Fruit fly (Drosophila melanogaster) whole organism, wandering third instar larva: ENCODE data around the gene CG9281.

Experiments
- Abd-B ChIP-seq: fragments of >200 bp; optimal IDR thresholded peaks from 2 replicates; lab custom pipeline; 2017; ENCODE audit warnings: missing biosample characterization, missing genetic modification characterization
- CG32264 ChIP-seq: fragments of 200-800 bp; sonication (Bioruptor generic); optimal IDR thresholded peaks from 2 replicates; lab custom pipeline; 2016; ENCODE audit warnings: missing biosample characterization, missing genetic modification characterization
- CG9705 ChIP-seq: fragments of 200-800 bp; sonication (Bioruptor generic); optimal IDR thresholded peaks from 2 replicates; lab custom pipeline; 2018; ENCODE audit warnings: missing biosample characterization, mild to moderate bottlenecking, missing genetic modification characterization
- CrebA ChIP-seq: fragments of 200-800 bp; sonication (Bioruptor generic); optimal IDR thresholded peaks from 2 replicates; lab custom pipeline; 2016; ENCODE audit warnings: missing biosample characterization, mild to moderate bottlenecking, missing genetic modification characterization, borderline replicate concordance
- GATAd ChIP-seq: sonication (Bioruptor generic); optimal IDR thresholded peaks from 2 replicates; lab custom pipeline; 2016; ENCODE audit warnings: missing biosample characterization, missing genetic modification characterization
- HLH106 ChIP-seq: fragments of 200-800 bp; optimal IDR thresholded peaks from 3 replicates; lab custom pipeline; 2019; ENCODE audit warnings: missing biosample characterization, mild to moderate bottlenecking, missing genetic modification characterization, moderate library complexity
- Hr83 ChIP-seq: fragments of 200-300 bp; sonication (Bioruptor generic); optimal IDR thresholded peaks from 2 replicates; lab custom pipeline; 2016; ENCODE audit warnings: missing biosample characterization, mild to moderate bottlenecking, missing genetic modification characterization, moderate library complexity; ENCODE audit not compliant: poor library complexity, severe bottlenecking
- Jra ChIP-seq: sonication (Bioruptor generic); optimal IDR thresholded peaks from 2 replicates; lab custom pipeline; 2016; ENCODE audit warnings: missing biosample characterization, missing genetic modification characterization
- Mio ChIP-seq: sonication (Bioruptor generic); optimal IDR thresholded peaks from 2 replicates; lab custom pipeline; 2016; ENCODE audit warnings: missing biosample characterization, missing genetic modification characterization
- N ChIP-seq: fragments of >200 bp; optimal IDR thresholded peaks from 2 replicates; lab custom pipeline; 2018; ENCODE audit warnings: missing biosample characterization, missing external identifiers, missing genetic modification characterization
- OdsH ChIP-seq: fragments of 200-800 bp; sonication (Bioruptor generic); optimal IDR thresholded peaks from 2 replicates; lab custom pipeline; 2016; ENCODE audit warnings: missing biosample characterization, mild to moderate bottlenecking, missing genetic modification characterization
- Rel ChIP-seq, 2 experiments: fragments of 200-800 bp; sonication (Bioruptor generic) in 1 of 2; optimal IDR thresholded peaks; 2 replicates in 1 of 2; 3 replicates in 1 of 2; lab custom pipeline; 2016 to 2019; ENCODE audit warnings: mild to moderate bottlenecking in 2 of 2, missing biosample characterization in 2 of 2, missing genetic modification characterization in 2 of 2, moderate library complexity in 1 of 2
- Sp1 ChIP-seq: fragments of 200-800 bp; sonication (Bioruptor generic); optimal IDR thresholded peaks from 3 replicates; lab custom pipeline; 2019; ENCODE audit warnings: missing biosample characterization, mild to moderate bottlenecking, missing genetic modification characterization, moderate library complexity
- Vsx2 ChIP-seq: fragments of 200-300, 225-300 bp; sonication (Bioruptor generic); optimal IDR thresholded peaks from 2 replicates; lab custom pipeline; 2018; ENCODE audit warnings: missing biosample characterization, missing genetic modification characterization; ENCODE audit not compliant: partially characterized antibody
- br ChIP-seq: fragments of 200-800 bp; sonication (Bioruptor generic); optimal IDR thresholded peaks from 2 replicates; lab custom pipeline; 2016; ENCODE audit warnings: missing biosample characterization, missing genetic modification characterization
- dmrt93B ChIP-seq: fragments of 200-800 bp; sonication (Bioruptor generic); optimal IDR thresholded peaks from 2 replicates; lab custom pipeline; 2018; ENCODE audit warnings: missing biosample characterization, mild to moderate bottlenecking, missing genetic modification characterization
- dsf ChIP-seq: sonication (Bioruptor generic); optimal IDR thresholded peaks from 2 replicates; lab custom pipeline; 2016; ENCODE audit warnings: missing biosample characterization, missing genetic modification characterization, borderline replicate concordance
- foxo ChIP-seq, 2 experiments: fragments of 200-800 bp; sonication (Bioruptor generic); optimal IDR thresholded peaks; 2 replicates in 1 of 2; 3 replicates in 1 of 2; lab custom pipeline; 2016 to 2017; ENCODE audit warnings: missing biosample characterization in 2 of 2, missing genetic modification characterization in 2 of 2
- fru ChIP-seq: fragments of 200-800 bp; sonication (Bioruptor generic); optimal IDR thresholded peaks from 3 replicates; lab custom pipeline; 2016; ENCODE audit warnings: missing biosample characterization, mild to moderate bottlenecking, missing genetic modification characterization
- h ChIP-seq: fragments of 200-800 bp; sonication (Bioruptor generic); optimal IDR thresholded peaks from 3 replicates; lab custom pipeline; 2016; ENCODE audit warnings: missing biosample characterization, mild to moderate bottlenecking, missing genetic modification characterization
- jim ChIP-seq: fragments of 175-275, 200-325 bp; sonication (Bioruptor generic); optimal IDR thresholded peaks from 2 replicates; lab custom pipeline; 2016; ENCODE audit warnings: missing biosample characterization, mild to moderate bottlenecking, missing genetic modification characterization
- lola ChIP-seq: fragments of >200 bp; optimal IDR thresholded peaks from 2 replicates; lab custom pipeline; 2017; ENCODE audit warnings: missing biosample characterization, missing genetic modification characterization
- pan ChIP-seq: fragments of >200 bp; optimal IDR thresholded peaks from 2 replicates; lab custom pipeline; 2017
- psq ChIP-seq: fragments of 200-800 bp; sonication (Bioruptor generic); optimal IDR thresholded peaks from 3 replicates; lab custom pipeline; 2017; ENCODE audit warnings: missing biosample characterization, mild to moderate bottlenecking, missing genetic modification characterization, moderate library complexity
- rgr ChIP-seq: fragments of 200-800 bp; sonication (Bioruptor generic); optimal IDR thresholded peaks from 3 replicates; lab custom pipeline; 2016; ENCODE audit warnings: missing biosample characterization, mild to moderate bottlenecking, missing genetic modification characterization
- sv ChIP-seq: fragments of 200-800 bp; sonication (Bioruptor generic); optimal IDR thresholded peaks from 3 replicates; lab custom pipeline; 2016; ENCODE audit warnings: missing biosample characterization, missing genetic modification characterization
- usp ChIP-seq: fragments of >200 bp; optimal IDR thresholded peaks from 2 replicates; lab custom pipeline; 2017; ENCODE audit warnings: missing biosample characterization, missing genetic modification characterization
- woc ChIP-seq: sonication (Bioruptor generic); optimal IDR thresholded peaks from 2 replicates; lab custom pipeline; 2016; ENCODE audit warnings: missing biosample characterization, mild to moderate bottlenecking, missing genetic modification characterization

Gene CG9281

dm6 chrX:15759752-15760446, 49.6 kb upstream of the CG9281 start:
- no peak for TF ChIP-seq rgr (GFP tag; lab: Kevin White, UChicago)
- TF ChIP-seq Rel (GFP tag; optimal IDR thresholded peaks at IDR 0.05; lab: Kevin White, UChicago): no peak
- no peak for TF ChIP-seq Rel (tag; optimal IDR thresholded peaks at IDR 0.05; lab: Kevin White, UChicago)
- no peak for TF ChIP-seq Jra
- TF ChIP-seq N: no peak
- TF ChIP-seq GATAd (GFP tag; lab: Kevin White, UChicago): no peak
- TF ChIP-seq CG9705: no peak
- no peak for TF ChIP-seq pan (lab: Kevin White, UChicago)
- TF ChIP-seq br (GFP tag; lab: Kevin White, UChicago): no peak
- no peak for TF ChIP-seq foxo (GFP tag; optimal IDR thresholded peaks at IDR 0.05; lab: Kevin White, UChicago)
- TF ChIP-seq usp (GFP tag; lab: Kevin White, UChicago): no peak
- TF ChIP-seq OdsH (GFP tag; lab: Kevin White, UChicago): no peak
- no peak for TF ChIP-seq jim (GFP tag; lab: Kevin White, UChicago)
- TF ChIP-seq Abd-B: no peak
- no peak for TF ChIP-seq HLH106 (tag; lab: Kevin White, UChicago)
- TF ChIP-seq psq: no peak
- TF ChIP-seq Vsx2 (GFP tag; lab: Kevin White, UChicago): no peak
- no peak for TF ChIP-seq dsf (GFP tag; lab: Kevin White, UChicago)
- TF ChIP-seq Sp1: no peak

DNA sequence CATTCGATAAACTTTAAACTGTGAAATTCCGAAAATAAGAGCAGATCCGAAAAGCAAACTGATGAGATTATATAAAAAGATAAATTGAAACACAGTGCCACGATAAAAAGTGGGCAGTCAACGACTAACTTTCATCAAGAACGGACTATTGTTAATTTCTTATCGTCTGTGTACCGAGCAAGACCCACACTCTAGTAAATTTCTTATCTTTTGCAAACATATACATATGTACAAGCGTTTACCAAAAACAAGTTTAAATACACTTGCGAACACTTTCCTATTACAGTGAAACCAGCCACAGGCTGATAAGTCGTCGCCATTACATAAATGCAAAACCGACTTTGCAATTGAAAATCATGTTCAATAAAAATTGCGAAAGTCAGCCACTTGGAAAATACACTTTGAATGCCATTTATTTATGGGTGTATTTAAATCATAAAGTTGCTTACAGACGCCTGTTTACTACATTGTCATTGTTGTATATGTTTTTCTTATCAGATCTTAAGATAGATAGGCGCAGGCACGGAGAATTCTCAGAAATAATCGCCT, 48.4 kb upstream of the CG9281 start:
- peak; percentile 6 for TF ChIP-seq fru (GFP tag; lab: Kevin White, UChicago)
- no peak for TF ChIP-seq sv (GFP tag; lab: Kevin White, UChicago)

DNA sequence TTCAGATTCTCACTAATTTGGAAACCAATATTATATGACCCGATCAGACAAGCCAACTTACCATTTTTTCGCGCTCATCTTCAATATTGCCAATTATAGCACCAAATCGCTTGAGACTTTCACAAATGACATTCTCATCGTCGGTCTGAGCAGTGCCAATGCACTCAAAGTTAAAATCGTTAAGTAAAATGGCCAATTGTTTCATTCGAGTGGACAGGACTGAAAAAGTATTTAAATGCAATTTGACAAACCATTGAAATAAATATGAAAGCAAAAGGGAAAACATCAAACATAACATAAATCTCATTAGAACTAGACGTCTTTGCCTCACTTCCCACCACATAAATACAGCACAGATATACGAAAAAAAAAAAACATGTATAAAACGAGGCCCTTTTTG, 45.7 kb upstream of the CG9281 start, which contains the start of gene CG8260:
Gene CG8260, plus strand, starts transcription at position 301 of the 400 bp plus-strand sequence.
- no peak for TF ChIP-seq Hr83 (GFP tag; lab: Kevin White, UChicago)
- TF ChIP-seq CG32264 (GFP tag; lab: Kevin White, UChicago): no peak
- no peak for TF ChIP-seq br (GFP tag; lab: Kevin White, UChicago)
- TF ChIP-seq CrebA (GFP tag; lab: Kevin White, UChicago): no peak
- no peak for TF ChIP-seq foxo (GFP tag; optimal IDR thresholded peaks at IDR 0.05; lab: Kevin White, UChicago)
- no peak for TF ChIP-seq fru (GFP tag; lab: Kevin White, UChicago)
- no peak for TF ChIP-seq pan (lab: Kevin White, UChicago)
- no peak for TF ChIP-seq Vsx2 (GFP tag; lab: Kevin White, UChicago)
- no peak for TF ChIP-seq GATAd (GFP tag; lab: Kevin White, UChicago)
- no peak for TF ChIP-seq dmrt93B (GFP tag; lab: Kevin White, UChicago)
- TF ChIP-seq Rel (GFP tag; optimal IDR thresholded peaks at IDR 0.05; lab: Kevin White, UChicago): no peak
- TF ChIP-seq Rel (tag; optimal IDR thresholded peaks at IDR 0.05; lab: Kevin White, UChicago): no peak

dm6 chrX:15748945-15749344, 38.6 kb upstream of the CG9281 start, which contains the start of gene Mvd:
Mvd (plus strand) TSS chrX:15749166.
- no peak for TF ChIP-seq woc (GFP tag; lab: Kevin White, UChicago)
- no peak for TF ChIP-seq Rel (GFP tag; optimal IDR thresholded peaks at IDR 0.05; lab: Kevin White, UChicago)
- TF ChIP-seq Rel (tag; optimal IDR thresholded peaks at IDR 0.05; lab: Kevin White, UChicago): peak; percentile 99
- TF ChIP-seq Mio (GFP tag; lab: Kevin White, UChicago): no peak

dm6 chrX:15746682-15747196, 36.4 kb upstream of the CG9281 start:
- TF ChIP-seq lola (GFP tag; lab: Kevin White, UChicago) (no peak), h (GFP tag; lab: Kevin White, UChicago) (no peak), Jra (peak; percentile 68), foxo (GFP tag; optimal IDR thresholded peaks at IDR 0.05; lab: Kevin White, UChicago) (no peak), woc (GFP tag; lab: Kevin White, UChicago) (no peak), dmrt93B (GFP tag; lab: Kevin White, UChicago) (no peak)
- TF ChIP-seq, all 38 proteins: peak for 1
